Worm (Caenorhabditis elegans) whole organism, L3 larva: ENCODE measurements around the gene T06E4.5.

Experiments
- R02D3.7 ChIP-seq: fragments of 150-350 bp; optimal IDR thresholded peaks from 2 replicates; lab custom pipeline; 2014; ENCODE audit warnings: missing biosample characterization, missing genetic modification characterization
- ZK546.5 ChIP-seq: sonication (generic microtip); optimal IDR thresholded peaks from 2 replicates; lab custom pipeline; 2017; ENCODE audit warnings: missing biosample characterization, missing genetic modification characterization
- aly-2 ChIP-seq: fragments of 150-350 bp; optimal IDR thresholded peaks from 2 replicates; lab custom pipeline; 2014; ENCODE audit warnings: missing biosample characterization, missing genetic modification characterization
- ceh-16 ChIP-seq: sonication (generic microtip); optimal IDR thresholded peaks from 2 replicates; lab custom pipeline; 2017; ENCODE audit warnings: missing biosample characterization, missing genetic modification characterization
- ceh-28 ChIP-seq: fragments of 150-350 bp; optimal IDR thresholded peaks from 2 replicates; lab custom pipeline; 2014; ENCODE audit warnings: missing biosample characterization, missing genetic modification reagents, missing genetic modification characterization
- ceh-82 ChIP-seq: fragments of 150-350 bp; optimal IDR thresholded peaks from 2 replicates; lab custom pipeline; 2014; ENCODE audit warnings: missing biosample characterization, missing genetic modification characterization
- ceh-9 ChIP-seq: sonication (generic microtip); optimal IDR thresholded peaks from 2 replicates; lab custom pipeline; 2018; ENCODE audit warnings: missing biosample characterization, missing genetic modification characterization
- daf-12 ChIP-seq: fragments of 150-350 bp; optimal IDR thresholded peaks from 2 replicates; lab custom pipeline; 2014; ENCODE audit warnings: missing biosample characterization, missing genetic modification reagents, missing genetic modification characterization
- egl-27 ChIP-seq: sonication (generic microtip); optimal IDR thresholded peaks from 4 replicates; lab custom pipeline; 2017; ENCODE audit warnings: missing biosample characterization, missing genetic modification reagents, missing genetic modification characterization
- egl-5 ChIP-seq: fragments of 150-350 bp; optimal IDR thresholded peaks from 2 replicates; lab custom pipeline; 2017; ENCODE audit warnings: missing biosample characterization, missing genetic modification reagents, missing genetic modification characterization, inconsistent platforms
- elt-1 ChIP-seq: fragments of 150-350 bp; optimal IDR thresholded peaks from 2 replicates; lab custom pipeline; 2014; ENCODE audit warnings: missing biosample characterization, missing genetic modification characterization
- elt-2 ChIP-seq: sonication (generic microtip); optimal IDR thresholded peaks from 2 replicates; lab custom pipeline; 2016; ENCODE audit warnings: missing genetic modification reagents, mild to moderate bottlenecking, missing genetic modification characterization, missing compliant biosample characterization
- elt-3 ChIP-seq, 3 experiments: fragments of 150-350 bp in 1 of 3; sonication (generic microtip) in 2 of 3; optimal IDR thresholded peaks; 2 replicates in 2 of 3; 4 replicates in 1 of 3; lab custom pipeline; 2014 to 2017; ENCODE audit warnings: missing biosample characterization in 3 of 3, missing genetic modification characterization in 3 of 3
- fkh-10 ChIP-seq: sonication (generic microtip); optimal IDR thresholded peaks from 2 replicates; lab custom pipeline; 2017; ENCODE audit warnings: missing biosample characterization, missing genetic modification reagents, missing genetic modification characterization
- fkh-2 ChIP-seq: fragments of 150-350 bp; optimal IDR thresholded peaks from 2 replicates; lab custom pipeline; 2014; ENCODE audit warnings: missing biosample characterization, missing genetic modification reagents, missing genetic modification characterization
- fos-1 ChIP-seq: fragments of 150-350 bp; optimal IDR thresholded peaks from 2 replicates; lab custom pipeline; 2014; ENCODE audit warnings: missing biosample characterization, missing genetic modification characterization
- jun-1 ChIP-seq: fragments of 150-350 bp; optimal IDR thresholded peaks from 2 replicates; lab custom pipeline; 2014; ENCODE audit warnings: missing biosample characterization, missing genetic modification reagents, missing genetic modification characterization
- lin-15B ChIP-seq: fragments of 150-350 bp; optimal IDR thresholded peaks from 2 replicates; lab custom pipeline; 2014; ENCODE audit warnings: missing biosample characterization, missing genetic modification characterization
- lin-39 ChIP-seq: fragments of 150-350 bp; optimal IDR thresholded peaks from 2 replicates; lab custom pipeline; 2018; ENCODE audit warnings: missing biosample characterization, missing genetic modification reagents, missing genetic modification characterization
- lsy-12 ChIP-seq: sonication (generic microtip); optimal IDR thresholded peaks from 2 replicates; lab custom pipeline; 2016; ENCODE audit warnings: mild to moderate bottlenecking, missing genetic modification characterization, missing compliant biosample characterization
- mdl-1 ChIP-seq: fragments of 150-350 bp; optimal IDR thresholded peaks from 2 replicates; lab custom pipeline; 2014; ENCODE audit warnings: missing biosample characterization, missing genetic modification characterization
- nfya-1 ChIP-seq: sonication (generic microtip); optimal IDR thresholded peaks from 2 replicates; lab custom pipeline; 2017; ENCODE audit warnings: missing genetic modification characterization, mild to moderate bottlenecking, missing compliant biosample characterization, antibody characterized with exemption, moderate library complexity; ENCODE audit not compliant: insufficient read depth
- nhr-23 ChIP-seq: fragments of 150-350 bp; optimal IDR thresholded peaks from 2 replicates; lab custom pipeline; 2014; ENCODE audit warnings: missing biosample characterization, missing genetic modification reagents, missing genetic modification characterization
- nhr-237 ChIP-seq: fragments of 150-350 bp; optimal IDR thresholded peaks from 2 replicates; lab custom pipeline; 2014; ENCODE audit warnings: missing biosample characterization, missing genetic modification characterization
- nhr-25 ChIP-seq: sonication (generic microtip); optimal IDR thresholded peaks from 2 replicates; lab custom pipeline; 2017; ENCODE audit warnings: missing biosample characterization, missing genetic modification characterization
- nhr-28 ChIP-seq: fragments of 150-350 bp; optimal IDR thresholded peaks from 2 replicates; lab custom pipeline; 2014; ENCODE audit warnings: missing biosample characterization, missing genetic modification characterization
- nhr-43 ChIP-seq: sonication (generic microtip); optimal IDR thresholded peaks from 2 replicates; lab custom pipeline; 2016; ENCODE audit warnings: mild to moderate bottlenecking, missing genetic modification characterization, missing compliant biosample characterization; ENCODE audit not compliant: poor library complexity, severe bottlenecking
- nhr-67 ChIP-seq: fragments of 150-350 bp; optimal IDR thresholded peaks from 2 replicates; lab custom pipeline; 2014; ENCODE audit warnings: missing biosample characterization, missing genetic modification characterization
- nhr-76 ChIP-seq: fragments of 150-350 bp; sonication (generic microtip); optimal IDR thresholded peaks from 5 replicates; lab custom pipeline; 2014; ENCODE audit warnings: missing biosample characterization, missing genetic modification characterization
- nhr-77 ChIP-seq: fragments of 150-350 bp; optimal IDR thresholded peaks from 2 replicates; lab custom pipeline; 2014; ENCODE audit warnings: missing biosample characterization, missing genetic modification characterization
- pha-4 ChIP-seq: fragments of 150-350 bp; optimal IDR thresholded peaks from 2 replicates; lab custom pipeline; 2014; ENCODE audit warnings: missing biosample characterization, missing genetic modification reagents, missing genetic modification characterization
- pqm-1 ChIP-seq: fragments of 150-350 bp; optimal IDR thresholded peaks from 2 replicates; lab custom pipeline; 2017; ENCODE audit warnings: missing biosample characterization, missing genetic modification characterization, inconsistent platforms
- sea-2 ChIP-seq: fragments of 150-350 bp; sonication (generic microtip); optimal IDR thresholded peaks from 4 replicates; lab custom pipeline; 2014; ENCODE audit warnings: missing biosample characterization, missing genetic modification reagents, missing genetic modification characterization
- snpc-4 ChIP-seq: fragments of 150-350 bp; optimal IDR thresholded peaks from 2 replicates; lab custom pipeline; 2014; ENCODE audit warnings: missing biosample characterization, missing genetic modification characterization
- unc-39 ChIP-seq: sonication (generic microtip); optimal IDR thresholded peaks from 4 replicates; lab custom pipeline; 2017; ENCODE audit warnings: missing biosample characterization, missing genetic modification characterization
- zag-1 ChIP-seq: fragments of 150-350 bp; optimal IDR thresholded peaks from 2 replicates; lab custom pipeline; 2014; ENCODE audit warnings: missing biosample characterization, missing genetic modification characterization

Gene T06E4.5

ce11 chrV:9664620-9665019 is 33.6 kb downstream of the T06E4.5 start:
- TF ChIP-seq daf-12 (tag; lab: Kevin White, UChicago) (no peak), ZK546.5 (tag; lab: Kevin White, UChicago) (no peak), mdl-1 (tag; lab: Kevin White, UChicago) (peak; percentile 43), lin-39 (peak; percentile 74), elt-1 (tag; lab: Kevin White, UChicago) (no peak), egl-27 (tag; lab: Kevin White, UChicago) (no peak), aly-2 (tag; lab: Kevin White, UChicago) (no peak), nfya-1 (tag; lab: Kevin White, UChicago) (peak; percentile 59), fos-1 (tag; lab: Kevin White, UChicago) (no peak), ceh-16 (no peak), lin-15B (peak; percentile 29), R02D3.7 (tag; lab: Kevin White, UChicago) (no peak), fkh-10 (GFP tag; lab: Kevin White, UChicago) (peak; percentile 78), nhr-76 (tag; lab: Kevin White, UChicago) (no peak), fkh-2 (no peak), ceh-9 (tag; lab: Kevin White, UChicago) (no peak), nhr-28 (tag; lab: Kevin White, UChicago) (no peak), ceh-82 (no peak)

- peak; percentile 15 for TF ChIP-seq lin-39
- TF ChIP-seq nfya-1 (tag; lab: Kevin White, UChicago) = peak; percentile 27
- no peak for TF ChIP-seq R02D3.7 (tag; lab: Kevin White, UChicago)
These were observed 35.4 kb downstream of the T06E4.5 start, which contains the start of gene ZK287.1 for ce11 chrV:9666394-9666793. Gene ZK287.1, plus strand, starts transcription at chrV:9666694.

- TF ChIP-seq zag-1 (no peak), ceh-16 (no peak), lin-15B (no peak), ceh-28 (no peak), ZK546.5 (tag; lab: Kevin White, UChicago) (no peak), elt-2 (tag; lab: Kevin White, UChicago) (peak; percentile 70), nhr-76 (tag; lab: Kevin White, UChicago) (no peak)
These were observed 41.5 kb downstream of the T06E4.5 start for ce11 chrV:9672495-9672894.

DNA sequence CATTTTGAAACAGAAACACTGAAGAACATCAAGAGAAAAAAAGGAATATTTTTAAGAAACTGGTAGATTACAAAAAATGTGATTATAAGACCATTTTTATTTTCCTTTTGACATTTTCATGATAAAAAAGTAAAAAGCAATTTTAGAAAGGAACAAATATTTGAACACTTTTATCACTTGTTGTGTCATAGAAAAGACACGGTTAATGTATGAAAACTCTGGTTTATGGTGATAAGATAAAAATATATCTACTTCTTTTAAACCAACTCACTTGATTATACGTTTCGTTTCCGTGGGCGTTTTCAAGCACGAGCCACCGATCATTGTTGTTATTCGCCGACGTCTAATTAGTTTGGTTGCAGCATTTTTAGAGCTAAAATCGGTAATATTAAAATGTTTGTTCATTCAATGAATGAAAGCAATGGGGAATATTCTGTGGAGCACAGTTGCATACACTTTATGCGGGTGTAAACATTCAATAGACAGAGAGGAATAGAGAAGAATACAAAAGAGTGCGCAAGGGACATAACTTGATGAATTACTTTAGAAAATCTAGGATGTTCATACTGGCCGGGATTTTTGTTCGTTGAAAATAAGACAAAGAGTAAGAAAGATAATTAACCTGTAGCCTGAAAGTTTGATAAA is 42.3 kb downstream of the T06E4.5 start, which contains the start of gene sulp-8:
Gene sulp-8, minus strand, starts transcription at position 469 of the 645 bp plus-strand sequence.
- TF ChIP-seq pha-4 (tag; lab: Kevin White, UChicago) (peak; percentile 51), elt-2 (tag; lab: Kevin White, UChicago) (peak; percentile 71), nhr-67 (tag; lab: Kevin White, UChicago) (no peak)
- TF ChIP-seq, all 47 proteins: peak for 2

DNA sequence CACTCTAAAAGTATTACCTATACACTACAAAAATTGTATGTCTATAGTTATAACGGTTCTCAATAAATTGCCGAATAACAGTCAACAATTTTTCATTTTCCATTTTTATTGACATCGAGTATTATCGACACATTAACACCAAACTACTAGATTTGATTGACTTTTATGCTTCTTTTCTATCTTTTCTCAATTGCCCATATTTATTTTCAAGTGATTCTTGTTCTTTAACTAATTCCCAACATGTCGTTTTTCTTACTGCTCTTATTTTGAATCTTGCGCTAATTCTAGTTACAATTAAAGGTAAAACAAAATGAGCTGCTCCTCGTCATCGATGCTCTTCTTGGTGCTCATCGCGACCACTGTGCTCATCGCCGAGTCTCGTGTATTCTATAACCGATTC is 46.9 kb downstream of the T06E4.5 start, which contains the start of gene cthd-1:
Gene cthd-1, plus strand, starts transcription at position 301 of the 400 bp plus-strand sequence.
- TF ChIP-seq nhr-237 (tag; lab: Kevin White, UChicago) (no peak), ceh-28 (no peak), nhr-23 (tag; lab: Kevin White, UChicago) (no peak), snpc-4 (tag; lab: Kevin White, UChicago) (no peak), fkh-2 (no peak), lsy-12 (no peak), nfya-1 (tag; lab: Kevin White, UChicago) (no peak), nhr-28 (tag; lab: Kevin White, UChicago) (no peak), fkh-10 (GFP tag; lab: Kevin White, UChicago) (no peak), elt-3 (tag; optimal IDR thresholded peaks at IDR 0.05; lab: Kevin White, UChicago) (no peak), ceh-82 (no peak), mdl-1 (tag; lab: Kevin White, UChicago) (no peak), daf-12 (tag; lab: Kevin White, UChicago) (no peak), egl-5 (no peak), ZK546.5 (tag; lab: Kevin White, UChicago) (no peak), elt-1 (tag; lab: Kevin White, UChicago) (no peak)
- TF ChIP-seq, all 47 proteins: peak for 0

ce11 chrV:9679166-9679565 is 48.1 kb downstream of the T06E4.5 start, which contains the start of gene ZK287.9:
Gene ZK287.9, plus strand, starts transcription at chrV:9679357.
- TF ChIP-seq nhr-25 (tag; lab: Kevin White, UChicago) (no peak), pqm-1 (tag; lab: Kevin White, UChicago) (peak; percentile 37), jun-1 (no peak), unc-39 (tag; lab: Kevin White, UChicago) (no peak), ceh-9 (tag; lab: Kevin White, UChicago) (no peak), sea-2 (GFP tag; lab: Kevin White, UChicago) (no peak), elt-2 (tag; lab: Kevin White, UChicago) (peak; percentile 67), nhr-43 (no peak), nhr-77 (tag; lab: Kevin White, UChicago) (no peak), snpc-4 (tag; lab: Kevin White, UChicago) (no peak)
